Worm (Caenorhabditis elegans) whole organism, L3 larva: Measurements from ENCODE around the gene T10B10.4.

ENCODE experiments used
- daf-12 ChIP-seq: fragments of 150-350 bp; optimal IDR thresholded peaks from 2 replicates; lab custom pipeline; 2014; ENCODE audit warnings: missing biosample characterization, missing genetic modification reagents, missing genetic modification characterization
- eor-1 ChIP-seq, 2 experiments: fragments of 150-350 bp; optimal IDR thresholded peaks; 2 replicates each; lab custom pipeline; 2014 to 2018; ENCODE audit warnings: missing biosample characterization in 2 of 2, missing genetic modification characterization in 2 of 2
- jun-1 ChIP-seq: fragments of 150-350 bp; optimal IDR thresholded peaks from 2 replicates; lab custom pipeline; 2014; ENCODE audit warnings: missing biosample characterization, missing genetic modification reagents, missing genetic modification characterization

- TF ChIP-seq jun-1 (tag; lab: Kevin White, UChicago) (no peak), eor-1 (tag; optimal IDR thresholded peaks at IDR 0.05; lab: Kevin White, UChicago) (no peak), daf-12 (tag; lab: Kevin White, UChicago) (no peak)
These were observed 22.2 kb upstream of the T10B10.4 start for ce11 chrX:15167692-15168091.
